Worm (Caenorhabditis elegans) whole organism, L1 larva: ENCODE data around the gene Y66C5A.1.

Experiments
- C34B4.2 ChIP-seq: sonication (generic microtip); optimal IDR thresholded peaks from 2 replicates; lab custom pipeline; 2017; ENCODE audit warnings: mild to moderate bottlenecking, missing genetic modification characterization, missing compliant biosample characterization
- Y116A8C.19 ChIP-seq: sonication (generic microtip); optimal IDR thresholded peaks from 2 replicates; lab custom pipeline; 2016; ENCODE audit warnings: missing compliant biosample characterization, missing genetic modification characterization, borderline replicate concordance
- aha-1 ChIP-seq: fragments of 150-350 bp; optimal IDR thresholded peaks from 2 replicates; lab custom pipeline; 2014; ENCODE audit warnings: missing biosample characterization, missing genetic modification characterization
- aly-2 ChIP-seq: fragments of 150-350 bp; optimal IDR thresholded peaks from 2 replicates; lab custom pipeline; 2014; ENCODE audit warnings: missing biosample characterization, missing genetic modification characterization
- ama-1 ChIP-seq: fragments of 150-350 bp; optimal IDR thresholded peaks from 2 replicates; lab custom pipeline; 2014
- ceh-63 ChIP-seq: fragments of 200-800 bp; sonication (Bioruptor generic); optimal IDR thresholded peaks from 2 replicates; lab custom pipeline; 2018; ENCODE audit warnings: mild to moderate bottlenecking, missing genetic modification characterization, missing compliant biosample characterization
- ceh-8 ChIP-seq: fragments of 200-800 bp; sonication (Bioruptor generic); optimal IDR thresholded peaks from 2 replicates; lab custom pipeline; 2018; ENCODE audit warnings: mild to moderate bottlenecking, missing genetic modification characterization, moderate library complexity, missing compliant biosample characterization
- dpl-1 ChIP-seq, 3 experiments: fragments of 150-350 bp in 2 of 3; sonication (generic microtip) in 1 of 3; optimal IDR thresholded peaks; 2 replicates each; lab custom pipeline; 2014 to 2017; ENCODE audit warnings: missing biosample characterization in 3 of 3, missing genetic modification characterization in 3 of 3, missing genetic modification reagents in 3 of 3
- dsc-1 ChIP-seq: sonication (generic microtip); optimal IDR thresholded peaks from 2 replicates; lab custom pipeline; 2016; ENCODE audit warnings: mild to moderate bottlenecking, missing genetic modification characterization, missing compliant biosample characterization
- efl-1 ChIP-seq, 4 experiments: fragments of 150-350 bp; optimal IDR thresholded peaks in 3 of 4; peaks in 1 of 4; 1 replicate in 1 of 4; 2 replicates in 3 of 4; lab custom pipeline; 2014; ENCODE audit warnings: missing biosample characterization in 2 of 4, missing genetic modification characterization in 2 of 4, missing genetic modification reagents in 2 of 4
- efl-3 ChIP-seq: fragments of 200-800 bp; sonication (Bioruptor generic); optimal IDR thresholded peaks from 2 replicates; lab custom pipeline; 2018; ENCODE audit warnings: mild to moderate bottlenecking, missing genetic modification characterization, missing compliant biosample characterization
- egl-13 ChIP-seq: sonication (generic microtip); optimal IDR thresholded peaks from 2 replicates; lab custom pipeline; 2016; ENCODE audit warnings: missing genotype, missing genetic modification reagents, missing genetic modification characterization, missing compliant biosample characterization
- egl-27 ChIP-seq, 2 experiments: fragments of 150-350 bp in 1 of 2; sonication (generic microtip); optimal IDR thresholded peaks; 3 replicates each; lab custom pipeline; 2017 to 2018; ENCODE audit warnings: missing biosample characterization in 2 of 2, missing genetic modification characterization in 2 of 2, missing genetic modification reagents in 2 of 2
- elt-2 ChIP-seq: sonication (generic microtip); optimal IDR thresholded peaks from 2 replicates; lab custom pipeline; 2016; ENCODE audit warnings: missing genetic modification characterization, mild to moderate bottlenecking, inconsistent platforms, missing compliant biosample characterization, missing genetic modification reagents
- elt-3 ChIP-seq, 6 experiments: fragments of 150-350 bp in 1 of 6; sonication (generic microtip); optimal IDR thresholded peaks; 2 replicates each; lab custom pipeline; 2017 to 2018; ENCODE audit warnings: missing biosample characterization in 6 of 6, missing genetic modification characterization in 6 of 6, inconsistent platforms in 1 of 6
- ets-5 ChIP-seq: fragments of 200-800 bp; sonication (Bioruptor generic); IDR thresholded peaks from 2 replicates; pipeline ENCODE4 v1.3.6; 2022; ENCODE audit warnings: missing genetic modification characterization, missing compliant biosample characterization
- fkh-10 ChIP-seq: sonication (generic microtip); optimal IDR thresholded peaks from 2 replicates; lab custom pipeline; 2017; ENCODE audit warnings: missing biosample characterization, missing genetic modification reagents, missing genetic modification characterization
- grh-1 ChIP-seq: fragments of 200-800 bp; sonication (Bioruptor generic); IDR thresholded peaks from 2 replicates; pipeline ENCODE4 v1.3.6; 2022; ENCODE audit warnings: missing genetic modification reagents, missing genetic modification characterization, missing compliant biosample characterization
- hlh-17 ChIP-seq: fragments of 200-800 bp; sonication (Bioruptor generic); optimal IDR thresholded peaks from 2 replicates; lab custom pipeline; 2018; ENCODE audit warnings: missing genetic modification characterization, mild to moderate bottlenecking, missing compliant biosample characterization, moderate library complexity, borderline replicate concordance
- hlh-4 ChIP-seq: sonication (generic microtip); optimal IDR thresholded peaks from 2 replicates; lab custom pipeline; 2016; ENCODE audit warnings: mild to moderate bottlenecking, missing genetic modification characterization, missing compliant biosample characterization
- hpl-2 ChIP-seq: fragments of 150-350 bp; optimal IDR thresholded peaks from 2 replicates; lab custom pipeline; 2014; ENCODE audit warnings: missing biosample characterization, missing genetic modification reagents, missing genetic modification characterization
- irx-1 ChIP-seq: sonication (generic microtip); optimal IDR thresholded peaks from 2 replicates; lab custom pipeline; 2016; ENCODE audit warnings: missing genetic modification characterization, missing compliant biosample characterization
- isw-1 ChIP-seq: fragments of 200-800 bp; sonication (Bioruptor generic); IDR thresholded peaks from 2 replicates; pipeline ENCODE4 v1.3.6; 2022; ENCODE audit warnings: missing genetic modification characterization, missing compliant biosample characterization
- lin-14 ChIP-seq: fragments of 200-800 bp; sonication (Bioruptor generic); optimal IDR thresholded peaks from 2 replicates; lab custom pipeline; 2018; ENCODE audit warnings: mild to moderate bottlenecking, missing genetic modification characterization, moderate library complexity, missing compliant biosample characterization
- lin-35 ChIP-seq, 2 experiments: fragments of 150-350 bp; optimal IDR thresholded peaks; 2 replicates each; lab custom pipeline; 2014; ENCODE audit warnings: missing biosample characterization in 2 of 2, missing genetic modification characterization in 2 of 2, missing genetic modification reagents in 2 of 2
- lsy-2 ChIP-seq, 2 experiments: fragments of 150-350 bp; optimal IDR thresholded peaks; 2 replicates each; lab custom pipeline; 2014; ENCODE audit warnings: missing biosample characterization in 2 of 2, missing genetic modification characterization in 2 of 2
- mab-9 ChIP-seq: fragments of 200-800 bp; sonication (Bioruptor generic); IDR thresholded peaks from 2 replicates; pipeline ENCODE4 v1.3.6; 2022; ENCODE audit warnings: missing genetic modification reagents, missing genetic modification characterization, missing compliant biosample characterization
- mdl-1 ChIP-seq, 2 experiments: fragments of 150-350 bp; optimal IDR thresholded peaks; 2 replicates each; lab custom pipeline; 2014 to 2017; ENCODE audit warnings: missing biosample characterization in 2 of 2, missing genetic modification characterization in 2 of 2, inconsistent platforms in 1 of 2
- mef-2 ChIP-seq: fragments of 150-350 bp; optimal IDR thresholded peaks from 2 replicates; lab custom pipeline; 2014; ENCODE audit warnings: missing biosample characterization, missing genetic modification characterization
- nhr-20 ChIP-seq: sonication (generic microtip); optimal IDR thresholded peaks from 2 replicates; lab custom pipeline; 2016; ENCODE audit warnings: mild to moderate bottlenecking, missing genetic modification characterization, missing compliant biosample characterization
- nhr-237 ChIP-seq: fragments of 150-350 bp; optimal IDR thresholded peaks from 2 replicates; lab custom pipeline; 2014; ENCODE audit warnings: missing biosample characterization, missing genetic modification characterization
- nhr-71 ChIP-seq: sonication (generic microtip); optimal IDR thresholded peaks from 2 replicates; lab custom pipeline; 2016; ENCODE audit warnings: mild to moderate bottlenecking, missing genetic modification characterization, moderate library complexity, missing compliant biosample characterization
- nhr-77 ChIP-seq: fragments of 150-350 bp; optimal IDR thresholded peaks from 2 replicates; lab custom pipeline; 2014; ENCODE audit warnings: missing biosample characterization, missing genetic modification characterization
- nhr-84 ChIP-seq: sonication (generic microtip); optimal IDR thresholded peaks from 2 replicates; lab custom pipeline; 2017; ENCODE audit warnings: missing biosample characterization, missing genetic modification characterization
- nhr-85 ChIP-seq: sonication (generic microtip); peaks from one replicate; lab custom pipeline; 2016; ENCODE audit warnings: missing genetic modification characterization, inconsistent platforms, missing compliant biosample characterization
- nhr-90 ChIP-seq: sonication (generic microtip); optimal IDR thresholded peaks from 2 replicates; lab custom pipeline; 2016; ENCODE audit warnings: mild to moderate bottlenecking, missing genetic modification characterization, missing compliant biosample characterization; ENCODE audit not compliant: poor library complexity
- pax-3 ChIP-seq: fragments of 200-800 bp; sonication (Bioruptor generic); optimal IDR thresholded peaks from 2 replicates; lab custom pipeline; 2018; ENCODE audit warnings: mild to moderate bottlenecking, missing genetic modification characterization, moderate library complexity, missing compliant biosample characterization
- rnt-1 ChIP-seq: sonication (generic microtip); optimal IDR thresholded peaks from 2 replicates; lab custom pipeline; 2016; ENCODE audit warnings: mild to moderate bottlenecking, missing genetic modification characterization, moderate library complexity, missing compliant biosample characterization
- skn-1 ChIP-seq: fragments of 150-350 bp; optimal IDR thresholded peaks from 2 replicates; lab custom pipeline; 2014; ENCODE audit warnings: missing biosample characterization, missing genetic modification characterization
- snu-23 ChIP-seq: sonication (generic microtip); optimal IDR thresholded peaks from 2 replicates; lab custom pipeline; 2016; ENCODE audit warnings: missing genetic modification characterization, missing compliant biosample characterization
- sptf-1 ChIP-seq: fragments of 150-350 bp; optimal IDR thresholded peaks from 2 replicates; lab custom pipeline; 2014; ENCODE audit warnings: missing biosample characterization, missing genetic modification characterization
- unc-130 ChIP-seq: fragments of 150-350 bp; optimal IDR thresholded peaks from 2 replicates; lab custom pipeline; 2017; ENCODE audit warnings: missing biosample characterization, missing genetic modification characterization, inconsistent platforms
- unc-30 ChIP-seq: sonication (generic microtip); optimal IDR thresholded peaks from 2 replicates; lab custom pipeline; 2017; ENCODE audit warnings: missing biosample characterization, missing genetic modification characterization
- unc-62 ChIP-seq: fragments of 150-350 bp; optimal IDR thresholded peaks from 2 replicates; lab custom pipeline; 2014; ENCODE audit warnings: missing biosample characterization, missing genetic modification reagents, missing genetic modification characterization
- zip-4 ChIP-seq: fragments of 200-800 bp; sonication (Bioruptor generic); optimal IDR thresholded peaks from 2 replicates; lab custom pipeline; 2018; ENCODE audit warnings: mild to moderate bottlenecking, missing genetic modification characterization, moderate library complexity, missing compliant biosample characterization
- ztf-11 ChIP-seq, 2 experiments: sonication (generic microtip); optimal IDR thresholded peaks; 2 replicates each; lab custom pipeline; 2016 to 2017; ENCODE audit warnings: missing genetic modification characterization in 2 of 2, missing biosample characterization in 1 of 2, missing compliant biosample characterization in 1 of 2

The Y66C5A.1 gene

ce11 chrX:14455419-14455818 is at the start of gene Y66C5A.1:
Y66C5A.1 (minus strand) TSS chrX:14455519.
- TF ChIP-seq ceh-8 (GFP tag; lab: Kevin White, UChicago): no peak
- TF ChIP-seq dpl-1 (GFP tag; optimal IDR thresholded peaks at IDR 0.05; lab: Kevin White, UChicago): no peak
- no peak for TF ChIP-seq efl-3 (GFP tag; lab: Kevin White, UChicago)

- TF ChIP-seq efl-1 (optimal IDR thresholded peaks at IDR 0.05; lab: Kevin White, UChicago) (no peak), efl-1 (GFP tag; optimal IDR thresholded peaks at IDR 0.05 in 1 of 2; lab: Kevin White, UChicago) (no peak), hlh-17 (GFP tag; lab: Kevin White, UChicago) (no peak), nhr-71 (no peak), elt-2 (tag; lab: Kevin White, UChicago) (peak; percentile 30)
These were observed 49.2 kb upstream of the Y66C5A.1 start for ce11 chrX:14504551-14504902.

- TF ChIP-seq irx-1 (tag; lab: Kevin White, UChicago) (no peak), unc-130 (peak; percentile 3), lin-14 (GFP tag; lab: Kevin White, UChicago) (peak; percentile 53), skn-1 (tag; lab: Kevin White, UChicago) (no peak), dsc-1 (no peak), ceh-63 (GFP tag; lab: Kevin White, UChicago) (no peak), aha-1 (tag; lab: Kevin White, UChicago) (no peak), snu-23 (no peak), mef-2 (tag; lab: Kevin White, UChicago) (no peak), elt-2 (tag; lab: Kevin White, UChicago) (peak; percentile 31), egl-13 (tag; lab: Kevin White, UChicago) (no peak), ztf-11 (tag; optimal IDR thresholded peaks at IDR 0.05; lab: Kevin White, UChicago) (peak in 1 of 2 experiments; percentile 30), zip-4 (no peak), sptf-1 (tag; lab: Kevin White, UChicago) (no peak), Y116A8C.19 (tag; lab: Kevin White, UChicago) (no peak), ets-5 (GFP tag; lab: Robert Waterston, UW) (no peak), unc-30 (tag; lab: Kevin White, UChicago) (no peak), nhr-71 (peak; percentile 52), grh-1 (GFP tag; lab: Robert Waterston, UW) (0 out of 2 replicates have a peak, but pooled peaks have one; percentile 13), dpl-1 (GFP tag; optimal IDR thresholded peaks at IDR 0.05; lab: Kevin White, UChicago) (no peak), lin-35 (GFP tag; optimal IDR thresholded peaks at IDR 0.05; lab: Kevin White, UChicago) (no peak), lsy-2 (tag; optimal IDR thresholded peaks at IDR 0.05; lab: Kevin White, UChicago) (no peak), elt-3 (tag; optimal IDR thresholded peaks at IDR 0.05; lab: Kevin White, UChicago) (no peak), nhr-90 (tag; lab: Kevin White, UChicago) (no peak), fkh-10 (GFP tag; lab: Kevin White, UChicago) (no peak), mdl-1 (tag; optimal IDR thresholded peaks at IDR 0.05; lab: Kevin White, UChicago) (no peak), nhr-237 (tag; lab: Kevin White, UChicago) (no peak), nhr-85 (tag; lab: Kevin White, UChicago) (peak; percentile 73), ama-1 (lab: Kevin White, UChicago) (no peak), isw-1 (GFP tag; lab: Robert Waterston, UW) (no peak), unc-62 (GFP tag; lab: Kevin White, UChicago) (no peak), egl-27 (tag; optimal IDR thresholded peaks at IDR 0.05; lab: Kevin White, UChicago) (no peak), nhr-84 (tag; lab: Kevin White, UChicago) (no peak), efl-1 (optimal IDR thresholded peaks at IDR 0.05; lab: Kevin White, UChicago) (no peak), efl-1 (GFP tag; optimal IDR thresholded peaks at IDR 0.05 in 1 of 2; lab: Kevin White, UChicago) (no peak), hlh-4 (tag; lab: Kevin White, UChicago) (no peak), pax-3 (tag; lab: Kevin White, UChicago) (no peak), C34B4.2 (tag; lab: Kevin White, UChicago) (no peak), rnt-1 (tag; lab: Kevin White, UChicago) (peak; percentile 22), nhr-77 (tag; lab: Kevin White, UChicago) (no peak), aly-2 (no peak), nhr-20 (tag; lab: Kevin White, UChicago) (peak; percentile 52), mab-9 (GFP tag; lab: Robert Waterston, UW) (no peak), hpl-2 (GFP tag; lab: Kevin White, UChicago) (no peak)
These were observed 48.7 kb upstream of the Y66C5A.1 start, which contains the start of gene M163.1 for ce11 chrX:14503800-14504550. M163.1 (minus strand) TSS chrX:14503824.
